Worm (Caenorhabditis elegans): ENCODE results near the gene ugt-50.

The ugt-50 gene

DNA sequence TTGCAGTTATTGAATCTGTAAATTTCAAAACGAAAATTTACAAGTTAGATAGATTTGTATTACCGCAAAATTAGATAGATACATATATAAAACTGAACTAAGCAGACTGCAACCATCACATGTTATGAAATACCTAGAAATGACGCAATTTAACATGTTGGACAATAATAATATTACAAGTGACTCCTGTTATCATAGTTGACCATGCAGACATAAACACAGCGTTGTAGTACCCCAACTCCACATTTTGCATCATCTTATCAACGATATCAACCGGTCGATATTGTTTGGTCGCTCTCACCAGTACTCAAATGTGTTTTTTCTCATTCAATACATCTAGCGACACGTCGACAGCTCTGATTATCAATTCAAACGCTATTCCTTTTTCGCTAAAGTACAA lies at the start of gene ugt-50:
ugt-50 (plus strand) TSS at position 268 of the 400 bp plus-strand sequence.
- no peak for TF ChIP-seq hsf-1 (GFP tag; IDR thresholded peaks at IDR 0.05)
- TF ChIP-seq Y56A3A.18 (GFP tag; IDR thresholded peaks at IDR 0.05), result no peak
- TF ChIP-seq K11D2.4 (GFP tag; IDR thresholded peaks at IDR 0.05), result no peak
- no peak for TF ChIP-seq fkh-3 (tag; optimal IDR thresholded peaks at IDR 0.05)
- TF ChIP-seq let-607 (tag; optimal IDR thresholded peaks at IDR 0.05), result peak in 1 of 2 experiments; percentile 67
- no peak for TF ChIP-seq sptf-2 (GFP tag; optimal IDR thresholded peaks at IDR 0.05)
- no peak for TF ChIP-seq cebp-1 (GFP tag; IDR thresholded peaks at IDR 0.05)
- peak; percentile 72 for TF ChIP-seq cebp-1 (tag; optimal IDR thresholded peaks at IDR 0.05)
- TF ChIP-seq snpc-4 (GFP tag; optimal IDR thresholded peaks at IDR 0.05), result no peak
- no peak for TF ChIP-seq snpc-4 (tag; optimal IDR thresholded peaks at IDR 0.05)
- no peak for TF ChIP-seq athp-1 (tag; optimal IDR thresholded peaks at IDR 0.05)
- no peak for TF ChIP-seq snpc-3.4 (tag; optimal IDR thresholded peaks at IDR 0.05)
- TF ChIP-seq nhr-80 (tag; optimal IDR thresholded peaks at IDR 0.05), result peak; percentile 85
- TF ChIP-seq F52B5.7 (tag; optimal IDR thresholded peaks at IDR 0.05), result no peak
- no peak for TF ChIP-seq lin-35 (GFP tag; optimal IDR thresholded peaks at IDR 0.05)
- no peak for TF ChIP-seq F57A8.1 (GFP tag; optimal IDR thresholded peaks at IDR 0.05)
- no peak for TF ChIP-seq nhr-179 (tag; optimal IDR thresholded peaks at IDR 0.05)
- no peak for TF ChIP-seq die-1 (tag; optimal IDR thresholded peaks at IDR 0.05)

DNA sequence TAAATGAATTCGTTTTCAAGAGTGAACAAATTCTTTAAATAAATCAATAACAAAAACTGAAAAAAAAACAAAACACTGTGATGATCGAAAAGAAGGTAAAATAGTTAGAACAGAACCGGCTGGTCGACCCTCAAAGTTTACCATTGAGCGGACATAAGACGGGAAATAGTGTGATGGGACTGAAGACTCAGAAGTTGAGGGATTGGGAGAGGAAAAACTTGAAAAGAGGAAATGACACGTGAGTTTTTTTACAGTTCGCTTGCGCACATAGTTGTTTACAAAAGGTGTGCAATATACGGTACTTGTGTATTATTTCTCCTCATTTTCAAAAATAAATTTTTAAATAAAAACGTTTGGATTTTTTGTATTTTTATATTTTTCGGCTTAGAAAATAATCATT lies 48.4 kb upstream of the ugt-50 start:
- TF ChIP-seq Y53G8AR.9 (GFP tag; conservative IDR thresholded peaks at IDR 0.05), result no peak
- no peak for TF ChIP-seq cebp-1 (GFP tag; IDR thresholded peaks at IDR 0.05)
- TF ChIP-seq cebp-1 (tag; optimal IDR thresholded peaks at IDR 0.05), result no peak
- no peak for TF ChIP-seq nhr-80 (tag; optimal IDR thresholded peaks at IDR 0.05)
- TF ChIP-seq sdz-38 (tag; optimal IDR thresholded peaks at IDR 0.05), result no peak
- no peak for TF ChIP-seq C06A6.2 (GFP tag; conservative IDR thresholded peaks at IDR 0.05)
- no peak for TF ChIP-seq madf-6 (GFP tag; IDR thresholded peaks at IDR 0.05)
- TF ChIP-seq snpc-3.4 (tag; optimal IDR thresholded peaks at IDR 0.05), result no peak
- no peak for TF ChIP-seq nfya-2 (GFP tag; IDR thresholded peaks at IDR 0.05)
- no peak for TF ChIP-seq somi-1 (GFP tag; optimal IDR thresholded peaks at IDR 0.05)
- TF ChIP-seq ztf-22 (GFP tag; optimal IDR thresholded peaks at IDR 0.05), result no peak

DNA sequence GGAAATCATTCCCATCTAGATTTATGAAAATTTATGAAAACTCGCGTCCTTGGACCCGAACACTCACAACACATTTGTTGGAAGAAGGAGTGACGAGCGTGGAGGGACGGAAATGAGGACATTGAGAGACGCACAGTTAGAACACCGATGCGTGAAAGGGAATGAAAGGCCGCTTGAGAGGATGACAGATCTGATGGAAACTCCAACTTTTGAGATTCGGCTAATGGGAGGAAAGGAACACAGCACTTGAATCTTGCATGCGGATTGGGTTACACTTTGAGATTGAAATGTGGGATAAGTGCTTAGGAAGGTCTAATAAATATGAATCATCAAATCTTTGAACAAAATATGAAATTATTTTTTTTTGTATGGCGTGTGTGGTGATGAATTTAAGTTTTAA lies 45.5 kb upstream of the ugt-50 start:
- TF ChIP-seq akir-1 (GFP tag; optimal IDR thresholded peaks at IDR 0.05), result no peak
- no peak for TF ChIP-seq pha-4 (tag; optimal IDR thresholded peaks at IDR 0.05)
- TF ChIP-seq hmg-1.2 (GFP tag; IDR thresholded peaks at IDR 0.05), result no peak
- no peak for TF ChIP-seq atf-7 (tag; optimal IDR thresholded peaks at IDR 0.05)
- TF ChIP-seq ceh-27 (GFP tag; optimal IDR thresholded peaks at IDR 0.05), result no peak
- TF ChIP-seq gei-17 (GFP tag; optimal IDR thresholded peaks at IDR 0.05), result no peak
- no peak for TF ChIP-seq rcor-1 (GFP tag; IDR thresholded peaks at IDR 0.05)
- no peak for TF ChIP-seq somi-1 (GFP tag; optimal IDR thresholded peaks at IDR 0.05)
- no peak for TF ChIP-seq mxl-1 (tag; optimal IDR thresholded peaks at IDR 0.05)
- TF ChIP-seq let-607 (tag; optimal IDR thresholded peaks at IDR 0.05), result no peak

DNA sequence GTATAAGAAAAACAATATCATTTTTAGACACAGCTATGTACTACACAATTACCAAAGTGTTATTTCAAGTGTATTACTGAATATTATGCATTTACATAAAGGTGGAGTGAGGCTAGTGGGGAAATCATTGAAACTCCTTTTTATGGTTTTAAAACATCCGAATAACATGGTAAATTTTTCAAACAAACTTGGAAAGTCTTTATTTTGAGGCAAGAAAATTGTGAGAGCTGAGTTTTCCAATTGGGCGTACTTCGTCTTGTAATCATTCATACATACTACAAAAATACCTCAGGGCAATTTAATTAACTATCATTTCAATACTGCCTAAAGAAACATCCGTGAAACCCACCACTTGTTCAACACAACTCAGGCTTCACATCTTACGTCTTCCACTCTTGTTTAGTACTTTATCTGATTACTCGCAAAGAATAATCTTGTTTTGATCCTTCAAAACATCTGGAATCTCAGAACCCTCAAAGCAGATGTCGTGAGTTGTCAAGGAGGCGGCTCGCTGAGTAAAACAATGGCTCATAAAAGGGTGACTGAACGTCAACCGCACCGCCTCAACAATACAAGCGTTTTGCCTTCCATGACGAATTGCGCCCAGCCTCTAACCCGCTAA lies 44.7 kb upstream of the ugt-50 start, which contains the start of gene zmp-5:
zmp-5 (plus strand) TSS at position 572 of the 622 bp plus-strand sequence.
- TF ChIP-seq ZK185.1 (tag; optimal IDR thresholded peaks at IDR 0.05; ENCODE audit: poor library complexity, severe bottlenecking) (no peak), egl-18 (GFP tag; IDR thresholded peaks at IDR 0.05) (no peak), ama-1 (optimal IDR thresholded peaks at IDR 0.05) (no peak), ama-1 (GFP tag; optimal IDR thresholded peaks at IDR 0.05) (no peak), chd-7 (tag; optimal IDR thresholded peaks at IDR 0.05) (no peak), Y79H2A.3 (GFP tag; conservative IDR thresholded peaks at IDR 0.05) (no peak), dpl-1 (GFP tag; optimal IDR thresholded peaks at IDR 0.05) (no peak), akir-1 (GFP tag; optimal IDR thresholded peaks at IDR 0.05) (no peak), rpc-1 (optimal IDR thresholded peaks at IDR 0.05) (no peak), rpc-1 (tag; optimal IDR thresholded peaks at IDR 0.05) (no peak), T26A5.8 (tag; optimal IDR thresholded peaks at IDR 0.05) (no peak), hmg-20 (GFP tag; IDR thresholded peaks at IDR 0.05) (no peak), sdz-38 (tag; optimal IDR thresholded peaks at IDR 0.05) (no peak), C06A6.2 (GFP tag; conservative IDR thresholded peaks at IDR 0.05) (no peak), F23B12.7 (tag; optimal IDR thresholded peaks at IDR 0.05; ENCODE audit: insufficient read depth) (no peak), ekl-4 (GFP tag; IDR thresholded peaks at IDR 0.05) (no peak)

Data from whole organism, young adult.